Fruit fly (Drosophila melanogaster) whole organism, embryonic: ENCODE results near the gene CG15403.

Experiments
- Antp ChIP-seq: fragments of 200-800 bp; sonication (Bioruptor generic); optimal IDR thresholded peaks from 3 replicates; lab custom pipeline; 2016; ENCODE audit warnings: missing biosample characterization, missing genetic modification characterization
- Asciz ChIP-seq: fragments of 200-800 bp; sonication (Bioruptor generic); optimal IDR thresholded peaks from 2 replicates; lab custom pipeline; 2017; ENCODE audit warnings: missing biosample characterization, mild to moderate bottlenecking, missing genetic modification characterization, missing genetic modification reagents
- B-H1 ChIP-seq: fragments of 200-800 bp; sonication (Bioruptor generic); IDR thresholded peaks from 3 replicates; pipeline ENCODE4 v1.3.6; 2022; ENCODE audit warnings: missing biosample characterization, missing genetic modification characterization
- CG10274 ChIP-seq: fragments of 200-800 bp; sonication (Bioruptor generic); optimal IDR thresholded peaks from 3 replicates; lab custom pipeline; 2017; ENCODE audit warnings: missing biosample characterization, mild to moderate bottlenecking, missing genetic modification characterization
- CG10366 ChIP-seq: fragments of 200-800 bp; sonication (Bioruptor generic); IDR thresholded peaks from 2 replicates; pipeline ENCODE4 v1.3.6; 2022; ENCODE audit warnings: missing biosample characterization, missing genetic modification characterization
- CG10543 ChIP-seq: fragments of 200-800 bp; sonication (Bioruptor generic); optimal IDR thresholded peaks from 3 replicates; lab custom pipeline; 2017; ENCODE audit warnings: missing biosample characterization, mild to moderate bottlenecking, missing genetic modification characterization, moderate library complexity
- CG11695 ChIP-seq: fragments of 200-800 bp; sonication (Bioruptor generic); IDR thresholded peaks from 3 replicates; pipeline ENCODE4 v1.3.6; 2022; ENCODE audit warnings: missing biosample characterization, missing genetic modification characterization
- CG12104 ChIP-seq: fragments of 200-800 bp; sonication (Bioruptor generic); optimal IDR thresholded peaks from 3 replicates; lab custom pipeline; 2016; ENCODE audit warnings: missing biosample characterization, missing genetic modification characterization
- CG12299 ChIP-seq: fragments of 200-800 bp; sonication (Bioruptor generic); optimal IDR thresholded peaks from 2 replicates; lab custom pipeline; 2018; ENCODE audit warnings: missing biosample characterization, mild to moderate bottlenecking, missing genetic modification characterization
- CG13287 ChIP-seq: fragments of 200-800 bp; sonication (Bioruptor generic); IDR thresholded peaks from 2 replicates; pipeline ENCODE4 v1.3.6; 2022; ENCODE audit warnings: missing biosample characterization, missing genetic modification characterization; ENCODE audit not compliant: partially characterized antibody
- CG14050 ChIP-seq: fragments of 200-800 bp; sonication (Bioruptor generic); IDR thresholded peaks from 3 replicates; pipeline ENCODE4 v1.3.6; 2022; ENCODE audit warnings: missing biosample characterization, missing genetic modification characterization
- CG14667 ChIP-seq: fragments of 200-800 bp; sonication (Bioruptor generic); IDR thresholded peaks from 2 replicates; pipeline ENCODE4 v1.3.6; 2022; ENCODE audit warnings: missing biosample characterization, missing genetic modification characterization
- CG1529 ChIP-seq: fragments of 200-800 bp; sonication (Bioruptor generic); optimal IDR thresholded peaks from 3 replicates; lab custom pipeline; 2018; ENCODE audit warnings: missing biosample characterization, missing genetic modification characterization
- CG1647 ChIP-seq: fragments of 200-800 bp; sonication (Bioruptor generic); optimal IDR thresholded peaks from 3 replicates; lab custom pipeline; 2016; ENCODE audit warnings: missing biosample characterization, missing genetic modification characterization
- CG16863 ChIP-seq: fragments of 200-800 bp; sonication (Bioruptor generic); optimal IDR thresholded peaks from 3 replicates; lab custom pipeline; 2016; ENCODE audit warnings: missing biosample characterization, missing genetic modification characterization
- CG2199 ChIP-seq: fragments of 200-800 bp; sonication (Bioruptor generic); IDR thresholded peaks from 3 replicates; pipeline ENCODE4 v1.3.6; 2022; ENCODE audit warnings: missing biosample characterization, missing genetic modification characterization
- CG31388 ChIP-seq: fragments of 200-800 bp; sonication (Bioruptor generic); optimal IDR thresholded peaks from 2 replicates; lab custom pipeline; 2016; ENCODE audit warnings: missing biosample characterization, missing genetic modification characterization
- CG32532 ChIP-seq: fragments of 200-800 bp; sonication (Bioruptor generic); IDR thresholded peaks from 2 replicates; pipeline ENCODE4 v1.3.6; 2022; ENCODE audit warnings: missing biosample characterization, missing genetic modification characterization
- CG4820 ChIP-seq: fragments of 200-800 bp; sonication (Bioruptor generic); optimal IDR thresholded peaks from 3 replicates; lab custom pipeline; 2016; ENCODE audit warnings: missing biosample characterization, missing genetic modification characterization
- CG4854 ChIP-seq: fragments of 200-800 bp; sonication (Bioruptor generic); optimal IDR thresholded peaks from 2 replicates; lab custom pipeline; 2016; ENCODE audit warnings: missing biosample characterization, missing genetic modification characterization, inconsistent platforms
- CG6654 ChIP-seq: fragments of 200-800 bp; sonication (Bioruptor generic); optimal IDR thresholded peaks from 2 replicates; lab custom pipeline; 2017; ENCODE audit warnings: missing biosample characterization, mild to moderate bottlenecking, missing genetic modification characterization
- CG6683 ChIP-seq: fragments of 200-800 bp; sonication (Bioruptor generic); optimal IDR thresholded peaks from 2 replicates; lab custom pipeline; 2017; ENCODE audit warnings: missing biosample characterization, mild to moderate bottlenecking, missing genetic modification characterization, missing genetic modification reagents
- CG6689 ChIP-seq: fragments of 200-800 bp; sonication (Bioruptor generic); IDR thresholded peaks from 2 replicates; pipeline ENCODE4 v1.3.6; 2022; ENCODE audit warnings: missing biosample characterization, missing genetic modification characterization
- CG7786 ChIP-seq: fragments of 200-800 bp; sonication (Bioruptor generic); optimal IDR thresholded peaks from 2 replicates; lab custom pipeline; 2016; ENCODE audit warnings: missing biosample characterization, missing genetic modification characterization
- CG9609 ChIP-seq: fragments of 200-800 bp; sonication (Bioruptor generic); optimal IDR thresholded peaks from 3 replicates; lab custom pipeline; 2016; ENCODE audit warnings: missing biosample characterization, missing genetic modification characterization
- CG9727 ChIP-seq: fragments of 200-800 bp; sonication (Bioruptor generic); optimal IDR thresholded peaks from 3 replicates; lab custom pipeline; 2017; ENCODE audit warnings: missing biosample characterization, mild to moderate bottlenecking, missing genetic modification characterization
- CG9932 ChIP-seq: fragments of 200-800 bp; sonication (Bioruptor generic); IDR thresholded peaks from 2 replicates; pipeline ENCODE4 v1.3.6; 2022; ENCODE audit warnings: missing biosample characterization, missing genetic modification characterization
- CHES-1-like ChIP-seq: fragments of 200-800 bp; sonication (Bioruptor generic); optimal IDR thresholded peaks from 2 replicates; lab custom pipeline; 2016; ENCODE audit warnings: missing biosample characterization, missing genetic modification characterization
- Dref ChIP-seq: fragments of 200-800 bp; sonication (Bioruptor generic); IDR thresholded peaks from 2 replicates; pipeline ENCODE4 v1.3.6; 2022; ENCODE audit warnings: missing biosample characterization, missing genetic modification characterization
- Ets65A ChIP-seq: fragments of 200-800 bp; sonication (Bioruptor generic); peaks from one replicate; lab custom pipeline; 2016; ENCODE audit warnings: missing biosample characterization, missing genetic modification characterization
- Fer3 ChIP-seq: fragments of 200-800 bp; sonication (Bioruptor generic); optimal IDR thresholded peaks from 2 replicates; lab custom pipeline; 2018; ENCODE audit warnings: missing biosample characterization, mild to moderate bottlenecking, missing genetic modification characterization, moderate library complexity
- Hmr ChIP-seq: fragments of 200-800 bp; sonication (Bioruptor generic); optimal IDR thresholded peaks from 3 replicates; lab custom pipeline; 2017; ENCODE audit warnings: mild to moderate bottlenecking, missing biosample characterization, missing genetic modification reagents, missing genetic modification characterization
- Jarid2 ChIP-seq: fragments of 200-800 bp; sonication (Bioruptor generic); optimal IDR thresholded peaks from 3 replicates; lab custom pipeline; 2017; ENCODE audit warnings: mild to moderate bottlenecking, missing biosample characterization, missing genetic modification reagents, missing genetic modification characterization
- Poxn ChIP-seq: fragments of 200-800 bp; sonication (Bioruptor generic); IDR thresholded peaks from 2 replicates; pipeline ENCODE4 v1.3.6; 2022; ENCODE audit warnings: missing biosample characterization, missing genetic modification characterization
- br ChIP-seq: fragments of >200 bp; optimal IDR thresholded peaks from 2 replicates; lab custom pipeline; 2017
- chif ChIP-seq, 2 experiments: fragments of 200-800 bp; sonication (Bioruptor generic); optimal IDR thresholded peaks; 3 replicates each; lab custom pipeline; 2016; ENCODE audit warnings: missing biosample characterization in 2 of 2, missing genetic modification characterization in 2 of 2
- crc ChIP-seq: fragments of 200-800 bp; sonication (Bioruptor generic); optimal IDR thresholded peaks from 2 replicates; lab custom pipeline; 2016; ENCODE audit warnings: missing biosample characterization, missing genetic modification characterization
- dati ChIP-seq: fragments of 200-800 bp; sonication (Bioruptor generic); IDR thresholded peaks from 2 replicates; pipeline ENCODE4 v1.3.6; 2022; ENCODE audit warnings: missing biosample characterization, missing genetic modification characterization
- dmrt99B ChIP-seq: fragments of 200-800 bp; sonication (Bioruptor generic); optimal IDR thresholded peaks from 2 replicates; lab custom pipeline; 2018; ENCODE audit warnings: missing biosample characterization, mild to moderate bottlenecking, missing genetic modification characterization, moderate library complexity
- fd3F ChIP-seq: fragments of 200-800 bp; sonication (Bioruptor generic); optimal IDR thresholded peaks from 2 replicates; lab custom pipeline; 2018; ENCODE audit warnings: missing biosample characterization, mild to moderate bottlenecking, missing genetic modification characterization, moderate library complexity
- fru ChIP-seq: fragments of >200 bp; optimal IDR thresholded peaks from 2 replicates; lab custom pipeline; 2017
- grn ChIP-seq: fragments of 200-800 bp; sonication (Bioruptor generic); optimal IDR thresholded peaks from 3 replicates; lab custom pipeline; 2017; ENCODE audit warnings: missing biosample characterization, missing genetic modification characterization
- hkb ChIP-seq, 2 experiments: fragments of 200-800 bp in 1 of 2; fragments of >200 bp in 1 of 2; sonication (Bioruptor generic) in 1 of 2; IDR thresholded peaks in 1 of 2; optimal IDR thresholded peaks in 1 of 2; 2 replicates each; pipeline versions ENCODE4 v1.3.6 to Lab custom; 2017 to 2022; ENCODE audit warnings: missing biosample characterization in 1 of 2, missing genetic modification characterization in 1 of 2
- insv ChIP-seq, 2 experiments: fragments of 200-800 bp; sonication (Bioruptor generic); optimal IDR thresholded peaks; 3 replicates each; lab custom pipeline; 2016 to 2018; ENCODE audit warnings: missing biosample characterization in 2 of 2, missing genetic modification characterization in 2 of 2
- klu ChIP-seq: fragments of 200-800 bp; sonication (Bioruptor generic); IDR thresholded peaks from 2 replicates; pipeline ENCODE4 v1.3.6; 2022; ENCODE audit warnings: missing biosample characterization, missing genetic modification characterization
- lab ChIP-seq: fragments of 200-800 bp; sonication (Bioruptor generic); optimal IDR thresholded peaks from 3 replicates; lab custom pipeline; 2017; ENCODE audit warnings: missing biosample characterization, missing genetic modification characterization, mild to moderate bottlenecking, moderate library complexity, missing genetic modification reagents
- lmd ChIP-seq: fragments of 200-800 bp; sonication (Bioruptor generic); IDR thresholded peaks from 2 replicates; pipeline ENCODE4 v1.3.6; 2022; ENCODE audit warnings: missing biosample characterization, missing genetic modification characterization
- odd ChIP-seq: fragments of 200-800 bp; sonication (Bioruptor generic); optimal IDR thresholded peaks from 2 replicates; lab custom pipeline; 2017; ENCODE audit warnings: missing biosample characterization, mild to moderate bottlenecking, missing genetic modification characterization
- salm ChIP-seq: fragments of 200-800 bp; sonication (Bioruptor generic); optimal IDR thresholded peaks from 2 replicates; lab custom pipeline; 2018; ENCODE audit warnings: missing biosample characterization, mild to moderate bottlenecking, missing genetic modification characterization
- toy ChIP-seq: fragments of 200-800 bp; sonication (Bioruptor generic); IDR thresholded peaks from 2 replicates; pipeline ENCODE4 v1.3.6; 2022; ENCODE audit warnings: missing biosample characterization, missing genetic modification characterization
- wdn ChIP-seq: fragments of 200-800 bp; sonication (Bioruptor generic); IDR thresholded peaks from 2 replicates; pipeline ENCODE4 v1.3.6; 2022; ENCODE audit warnings: missing biosample characterization, missing genetic modification characterization
- zen ChIP-seq: fragments of 200-800 bp; sonication (Bioruptor generic); optimal IDR thresholded peaks from 3 replicates; lab custom pipeline; 2018; ENCODE audit warnings: missing biosample characterization, mild to moderate bottlenecking, missing genetic modification characterization, moderate library complexity

CG15403 gene

dm6 chr2L:3092535-3092934 lies 35.9 kb upstream of the CG15403 start (continued):
- TF ChIP-seq CG10366 (peak; percentile 29; the same call in 1 of the 2 replicates), CG12104 (GFP tag; lab: Kevin White, UChicago) (no peak), CG32532 (GFP tag; lab: Robert Waterston, UW) (peak; percentile 32; the same call in 1 of the 2 replicates), CG4854 (no peak), lab (GFP tag; lab: Kevin White, UChicago) (peak; percentile 81), br (lab: Kevin White, UChicago) (no peak), dmrt99B (peak; percentile 55), Antp (GFP tag; lab: Kevin White, UChicago) (no peak), CG11695 (GFP tag; lab: Robert Waterston, UW) (peak; percentile 46; the same call in 1 of the 3 replicates), CG9609 (GFP tag; lab: Kevin White, UChicago) (no peak), Poxn (GFP tag; lab: Robert Waterston, UW) (no peak), salm (tag; lab: Kevin White, UChicago) (no peak), hkb (optimal IDR thresholded peaks at IDR 0.05; lab: Kevin White, UChicago) (no peak), hkb (GFP tag; IDR thresholded peaks at IDR 0.05; lab: Robert Waterston, UW) (no peak; the same call in 1 of the 2 replicates), lmd (peak; percentile 36; the same call in 1 of the 2 replicates), fd3F (no peak), grn (GFP tag; lab: Kevin White, UChicago) (peak; percentile 24), CG12299 (tag; lab: Kevin White, UChicago) (no peak), CG1647 (GFP tag; lab: Kevin White, UChicago) (no peak), B-H1 (GFP tag; lab: Robert Waterston, UW) (no peak), Asciz (GFP tag; lab: Kevin White, UChicago) (peak; percentile 22), Ets65A (peak; percentile 38), CG13287 (no peak), zen (tag; lab: Kevin White, UChicago) (no peak), CG4820 (GFP tag; lab: Kevin White, UChicago) (no peak), odd (GFP tag; lab: Kevin White, UChicago) (no peak), chif (GFP tag; optimal IDR thresholded peaks at IDR 0.05; lab: Kevin White, UChicago) (peak in 1 of 2 experiments; percentile 4), fru (lab: Kevin White, UChicago) (no peak), CG9932 (GFP tag; lab: Robert Waterston, UW) (peak; percentile 28; the same call in 1 of the 2 replicates), CG6683 (no peak), CG10274 (peak; percentile 15), CG31388 (GFP tag; lab: Kevin White, UChicago) (no peak), Fer3 (tag; lab: Kevin White, UChicago) (peak; percentile 14), dati (GFP tag; lab: Robert Waterston, UW) (no peak), Jarid2 (GFP tag; lab: Kevin White, UChicago) (no peak), Hmr (peak; percentile 25), CG14667 (GFP tag; lab: Robert Waterston, UW) (no peak), CHES-1-like (GFP tag; lab: Kevin White, UChicago) (no peak), klu (GFP tag; lab: Robert Waterston, UW) (no peak), wdn (no peak), toy (GFP tag; lab: Robert Waterston, UW) (no peak), Dref (GFP tag; lab: Robert Waterston, UW) (no peak), CG14050 (GFP tag; lab: Robert Waterston, UW) (no peak), CG6689 (GFP tag; lab: Robert Waterston, UW) (peak; percentile 46), CG10543 (GFP tag; lab: Kevin White, UChicago) (no peak), CG6654 (GFP tag; lab: Kevin White, UChicago) (no peak), crc (GFP tag; lab: Kevin White, UChicago) (no peak), CG2199 (no peak), CG9727 (GFP tag; lab: Kevin White, UChicago) (no peak), CG7786 (GFP tag; lab: Kevin White, UChicago) (no peak), CG1529 (GFP tag; lab: Kevin White, UChicago) (peak; percentile 18), CG16863 (GFP tag; lab: Kevin White, UChicago) (no peak), insv (GFP tag; optimal IDR thresholded peaks at IDR 0.05; lab: Kevin White, UChicago) (no peak)
